Worm (Caenorhabditis elegans): ENCODE results near the gene cut-1.

The cut-1 gene

ce11 chrII:11290109-11290784 is 21.3 kb downstream of the cut-1 start, which contains the start of gene C47G2.3 (continued):
- TF ChIP-seq C34B4.2 (tag; optimal IDR thresholded peaks at IDR 0.05) (no peak), elt-2 (tag; optimal IDR thresholded peaks at IDR 0.05) (peak; percentile 26), lin-13 (GFP tag; optimal IDR thresholded peaks at IDR 0.05) (no peak), isw-1 (GFP tag; IDR thresholded peaks at IDR 0.05) (no peak), unc-30 (tag; optimal IDR thresholded peaks at IDR 0.05) (no peak), ceh-88 (GFP tag; IDR thresholded peaks at IDR 0.05) (no peak), mef-2 (tag; optimal IDR thresholded peaks at IDR 0.05) (no peak), tlp-1 (tag; optimal IDR thresholded peaks at IDR 0.05) (no peak), nhr-84 (tag; optimal IDR thresholded peaks at IDR 0.05) (no peak), lin-15B (tag; optimal IDR thresholded peaks at IDR 0.05) (no peak), vab-15 (tag; optimal IDR thresholded peaks at IDR 0.05) (no peak), lin-35 (GFP tag; optimal IDR thresholded peaks at IDR 0.05) (peak; percentile 54 to 90), C16A3.4 (tag; optimal IDR thresholded peaks at IDR 0.05) (no peak), hlh-17 (GFP tag; optimal IDR thresholded peaks at IDR 0.05; ENCODE audit: borderline replicate concordance) (no peak), fos-1 (tag; optimal IDR thresholded peaks at IDR 0.05) (no peak), nhr-12 (tag; optimal IDR thresholded peaks at IDR 0.05) (no peak), hlh-4 (tag; optimal IDR thresholded peaks at IDR 0.05) (no peak), zip-4 (GFP tag; optimal IDR thresholded peaks at IDR 0.05) (no peak), efl-1 (optimal IDR thresholded peaks at IDR 0.05) (peak; percentile 80 to 88), efl-1 (GFP tag; optimal IDR thresholded peaks at IDR 0.05 in 1 of 2) (peak; percentile 86 to 99), lin-39 (tag; optimal IDR thresholded peaks at IDR 0.05) (peak; percentile 41), ceh-8 (GFP tag; optimal IDR thresholded peaks at IDR 0.05) (no peak), Y116A8C.19 (tag; optimal IDR thresholded peaks at IDR 0.05; ENCODE audit: borderline replicate concordance) (no peak), blmp-1 (tag; optimal IDR thresholded peaks at IDR 0.05) (peak; percentile 7), ztf-4 (tag; optimal IDR thresholded peaks at IDR 0.05) (no peak), grh-1 (GFP tag; IDR thresholded peaks at IDR 0.05) (no peak), tbx-2 (tag; optimal IDR thresholded peaks at IDR 0.05) (peak; percentile 37), unc-130 (tag; optimal IDR thresholded peaks at IDR 0.05) (peak; percentile 87), ets-5 (GFP tag; IDR thresholded peaks at IDR 0.05) (no peak), nhr-47 (tag; optimal IDR thresholded peaks at IDR 0.05) (peak; percentile 60), aly-2 (tag; optimal IDR thresholded peaks at IDR 0.05) (no peak), lin-14 (GFP tag; optimal IDR thresholded peaks at IDR 0.05) (peak; percentile 4), aha-1 (tag; optimal IDR thresholded peaks at IDR 0.05) (no peak), mdl-1 (tag; optimal IDR thresholded peaks at IDR 0.05) (no peak), ceh-63 (GFP tag; optimal IDR thresholded peaks at IDR 0.05) (no peak), nhr-20 (tag; optimal IDR thresholded peaks at IDR 0.05) (peak; percentile 55), sox-4 (tag; optimal IDR thresholded peaks at IDR 0.05) (peak; percentile 56), sptf-1 (tag; optimal IDR thresholded peaks at IDR 0.05) (no peak), lsy-2 (tag; optimal IDR thresholded peaks at IDR 0.05) (peak; percentile 35 to 49), rnt-1 (tag; optimal IDR thresholded peaks at IDR 0.05) (peak; percentile 85), mab-9 (GFP tag; IDR thresholded peaks at IDR 0.05) (no peak), xbp-1 (tag; optimal IDR thresholded peaks at IDR 0.05) (peak; percentile 31), efl-3 (GFP tag; optimal IDR thresholded peaks at IDR 0.05) (no peak), snpc-4 (tag; optimal IDR thresholded peaks at IDR 0.05) (no peak), snu-23 (GFP tag; optimal IDR thresholded peaks at IDR 0.05) (peak; percentile 48), nhr-85 (tag) (peak; percentile 75), swsn-7 (tag; optimal IDR thresholded peaks at IDR 0.05) (peak; percentile 27), irx-1 (tag; optimal IDR thresholded peaks at IDR 0.05) (peak; percentile 47), fkh-8 (tag; optimal IDR thresholded peaks at IDR 0.05) (no peak), skn-1 (tag; optimal IDR thresholded peaks at IDR 0.05) (peak; percentile 30), ceh-90 (tag; optimal IDR thresholded peaks at IDR 0.05) (peak; percentile 75), alr-1 (tag; optimal IDR thresholded peaks at IDR 0.05; ENCODE audit: borderline replicate concordance) (no peak), unc-98 (GFP tag; IDR thresholded peaks at IDR 0.05) (no peak)
